Worm (Caenorhabditis elegans): ENCODE data around the gene C38H2.2.

The C38H2.2 gene

ce11 chrIII:10337508-10338166, 43.9 kb upstream of the C38H2.2 start, which contains the start of gene ttr-15 (continued):
- no peak for TF ChIP-seq skn-1 (tag; optimal IDR thresholded peaks at IDR 0.05)

DNA sequence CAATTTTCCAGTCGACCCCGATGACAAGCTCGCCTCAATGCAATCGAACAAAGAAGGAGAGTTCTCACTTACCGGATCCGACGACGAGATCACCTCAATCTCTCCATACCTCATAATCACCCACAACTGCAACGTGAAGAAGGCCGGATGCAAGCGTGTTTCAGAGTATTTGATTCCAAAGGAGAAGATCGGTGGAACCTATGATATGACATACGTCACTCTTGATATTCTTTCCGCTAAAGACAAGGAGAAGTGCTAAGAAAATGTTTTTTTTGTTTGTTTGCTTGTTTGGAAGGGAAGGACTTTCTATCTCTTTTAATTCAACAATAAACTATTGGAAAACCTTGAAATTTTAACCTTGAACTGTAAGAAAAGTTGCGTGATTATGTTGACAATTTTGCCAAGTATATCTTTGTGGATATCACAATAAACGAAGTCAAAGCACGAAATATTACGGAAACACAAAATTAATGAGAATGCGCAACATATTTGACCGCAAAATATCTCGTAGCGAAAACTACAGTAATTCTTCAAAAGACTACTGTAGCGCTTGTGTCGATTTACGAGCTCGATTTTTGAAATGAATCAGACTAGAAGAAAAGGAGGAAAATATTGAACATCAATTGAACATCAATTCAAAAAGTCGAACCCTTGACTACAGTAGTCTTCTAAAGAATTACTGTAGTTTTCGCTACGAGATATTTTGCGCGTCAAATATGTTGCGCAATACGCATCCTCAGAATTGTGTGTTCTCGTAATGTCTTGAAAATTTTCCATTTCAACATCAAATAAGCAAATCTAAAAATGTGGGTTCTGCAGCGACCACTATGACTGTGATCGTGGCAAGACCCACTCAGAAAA, 42.4 kb upstream of the C38H2.2 start:
- TF ChIP-seq nhr-6 (tag; optimal IDR thresholded peaks at IDR 0.05) (peak; percentile 0), elt-1 (tag; optimal IDR thresholded peaks at IDR 0.05) (no peak), ztf-4 (tag; optimal IDR thresholded peaks at IDR 0.05) (peak; percentile 43), ZK546.5 (tag; optimal IDR thresholded peaks at IDR 0.05) (no peak), sma-3 (GFP tag; optimal IDR thresholded peaks at IDR 0.05) (peak; percentile 44), nhr-21 (tag; optimal IDR thresholded peaks at IDR 0.05) (peak; percentile 18), nhr-25 (tag; optimal IDR thresholded peaks at IDR 0.05) (peak; percentile 80), lin-13 (GFP tag; optimal IDR thresholded peaks at IDR 0.05) (peak; percentile 31), blmp-1 (tag; optimal IDR thresholded peaks at IDR 0.05; ENCODE audit: insufficient read depth) (peak; percentile 41), elt-3 (tag; optimal IDR thresholded peaks at IDR 0.05) (no peak), crh-2 (tag; optimal IDR thresholded peaks at IDR 0.05) (peak; percentile 24)

DNA sequence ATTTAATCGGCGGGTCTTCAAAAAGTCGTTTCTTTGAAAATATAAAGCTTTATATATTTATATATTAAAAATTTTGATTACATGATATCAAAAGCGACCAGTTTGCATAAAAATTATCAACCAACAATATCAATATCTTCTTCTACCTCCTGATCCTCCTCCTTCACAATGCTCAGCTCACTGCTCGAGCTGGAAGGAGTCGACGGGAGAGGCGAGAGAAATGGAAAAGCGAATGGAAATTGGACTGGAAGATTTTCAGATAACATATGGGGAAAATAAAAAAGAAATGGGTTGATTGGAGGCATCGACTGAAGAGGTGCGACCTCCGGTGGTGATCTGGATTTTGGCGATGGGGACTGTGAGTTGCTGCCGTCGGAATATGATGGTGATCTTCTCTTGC, 41.6 kb upstream of the C38H2.2 start:
- no peak for TF ChIP-seq mab-5 (tag; optimal IDR thresholded peaks at IDR 0.05)
- no peak for TF ChIP-seq nhr-10 (tag; optimal IDR thresholded peaks at IDR 0.05)
- TF ChIP-seq ztf-11 (tag; optimal IDR thresholded peaks at IDR 0.05), result no peak
- no peak for TF ChIP-seq Y55F3AM.14 (GFP tag; optimal IDR thresholded peaks at IDR 0.05)
- TF ChIP-seq elt-3 (tag; optimal IDR thresholded peaks at IDR 0.05), result no peak
- TF ChIP-seq elt-1 (tag; optimal IDR thresholded peaks at IDR 0.05), result no peak
- no peak for TF ChIP-seq fos-1 (tag; optimal IDR thresholded peaks at IDR 0.05)
- TF ChIP-seq ama-1 (optimal IDR thresholded peaks at IDR 0.05), result no peak
- TF ChIP-seq mbf-1 (tag; optimal IDR thresholded peaks at IDR 0.05), result no peak
- TF ChIP-seq ceh-16 (tag; optimal IDR thresholded peaks at IDR 0.05), result no peak
- TF ChIP-seq nhr-25 (tag; optimal IDR thresholded peaks at IDR 0.05), result no peak
- TF ChIP-seq ZK546.5 (tag; optimal IDR thresholded peaks at IDR 0.05), result no peak

DNA sequence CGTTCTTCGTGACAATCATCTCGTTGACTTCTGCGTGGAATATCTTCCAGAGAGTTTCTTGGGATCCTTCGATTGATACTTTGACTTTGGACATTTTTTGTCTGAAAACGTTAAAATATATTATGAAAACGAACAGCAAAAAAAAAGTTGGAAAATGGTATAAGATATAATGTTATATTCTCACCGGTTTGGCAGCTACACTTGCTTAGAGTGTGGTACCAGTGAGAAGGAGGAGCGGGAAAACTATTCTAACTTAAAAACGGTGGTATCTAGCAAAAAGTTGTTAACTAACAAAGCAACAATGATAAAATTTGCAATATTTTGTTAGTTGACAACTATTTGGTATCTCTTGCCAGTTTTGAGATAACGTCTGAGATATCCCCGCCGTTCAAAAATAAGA, 39.8 kb upstream of the C38H2.2 start, which contains the start of gene tbx-9:
Gene tbx-9, minus strand, starts transcription at position 101 of the 400 bp plus-strand sequence.
- TF ChIP-seq ztf-4 (tag; optimal IDR thresholded peaks at IDR 0.05) (no peak), ZK546.5 (tag; optimal IDR thresholded peaks at IDR 0.05) (no peak), ama-1 (optimal IDR thresholded peaks at IDR 0.05) (no peak), unc-55 (GFP tag; optimal IDR thresholded peaks at IDR 0.05) (no peak), nhr-23 (tag; optimal IDR thresholded peaks at IDR 0.05) (no peak), nhr-10 (tag; optimal IDR thresholded peaks at IDR 0.05) (no peak), nhr-6 (tag; optimal IDR thresholded peaks at IDR 0.05) (no peak), ztf-1 (GFP tag; conservative IDR thresholded peaks at IDR 0.05) (no peak), alr-1 (tag; optimal IDR thresholded peaks at IDR 0.05) (no peak), mbf-1 (tag; optimal IDR thresholded peaks at IDR 0.05) (no peak), sma-9 (GFP tag; optimal IDR thresholded peaks at IDR 0.05) (no peak), sma-9 (tag; optimal IDR thresholded peaks at IDR 0.05) (no peak), nhr-77 (tag; optimal IDR thresholded peaks at IDR 0.05) (no peak), ceh-82 (tag; optimal IDR thresholded peaks at IDR 0.05) (no peak), nhr-21 (tag; optimal IDR thresholded peaks at IDR 0.05) (no peak), R02D3.7 (tag; optimal IDR thresholded peaks at IDR 0.05) (no peak), gmeb-1 (tag; optimal IDR thresholded peaks at IDR 0.05) (no peak), nhr-11 (tag; optimal IDR thresholded peaks at IDR 0.05) (no peak), unc-39 (tag; optimal IDR thresholded peaks at IDR 0.05) (no peak), mdl-1 (tag; optimal IDR thresholded peaks at IDR 0.05) (no peak), lin-13 (GFP tag; optimal IDR thresholded peaks at IDR 0.05) (no peak)

DNA sequence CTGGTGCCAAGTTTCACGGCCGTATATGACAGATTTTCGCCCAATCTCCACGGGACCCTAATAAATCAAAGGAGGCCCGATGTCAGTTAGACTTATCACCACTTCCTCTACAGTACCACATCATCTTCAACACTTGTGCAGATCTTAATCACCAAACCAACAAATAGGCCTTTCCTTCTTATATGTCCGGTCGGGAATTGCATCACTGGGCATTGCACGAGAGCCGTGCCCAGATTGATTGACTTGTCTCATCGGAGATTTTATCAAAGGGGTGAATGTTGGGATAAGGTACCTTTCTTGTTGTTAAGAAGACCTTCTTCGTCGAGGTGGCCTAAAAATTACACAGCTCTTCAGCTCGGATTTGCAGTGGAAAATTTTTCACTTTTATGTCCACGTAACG, 36.8 kb upstream of the C38H2.2 start:
- no peak for TF ChIP-seq peb-1 (tag; optimal IDR thresholded peaks at IDR 0.05)
- TF ChIP-seq unc-62 (GFP tag; optimal IDR thresholded peaks at IDR 0.05), result no peak
- no peak for TF ChIP-seq fos-1 (tag; optimal IDR thresholded peaks at IDR 0.05)
- no peak for TF ChIP-seq sma-9 (GFP tag; optimal IDR thresholded peaks at IDR 0.05)
- TF ChIP-seq sma-9 (tag; optimal IDR thresholded peaks at IDR 0.05), result no peak
- no peak for TF ChIP-seq sma-3 (GFP tag; optimal IDR thresholded peaks at IDR 0.05)
- TF ChIP-seq nhr-77 (tag; optimal IDR thresholded peaks at IDR 0.05), result no peak
- no peak for TF ChIP-seq egl-27 (tag; optimal IDR thresholded peaks at IDR 0.05)
- TF ChIP-seq ztf-1 (GFP tag; conservative IDR thresholded peaks at IDR 0.05), result no peak
- no peak for TF ChIP-seq mbf-1 (tag; optimal IDR thresholded peaks at IDR 0.05)
- TF ChIP-seq sem-4 (tag; optimal IDR thresholded peaks at IDR 0.05), result no peak
- TF ChIP-seq snpc-4 (tag; optimal IDR thresholded peaks at IDR 0.05), result no peak
- TF ChIP-seq lin-13 (GFP tag; optimal IDR thresholded peaks at IDR 0.05), result no peak
- TF ChIP-seq ama-1 (optimal IDR thresholded peaks at IDR 0.05), result no peak
- TF ChIP-seq nhr-12 (tag; optimal IDR thresholded peaks at IDR 0.05), result no peak

Data from whole organism, L2 larva.